Fruit fly (Drosophila melanogaster) whole organism, embryonic: ENCODE measurements around the gene vas.

ENCODE experiments used
- Antp ChIP-seq: fragments of 200-800 bp; sonication (Bioruptor generic); optimal IDR thresholded peaks from 3 replicates; lab custom pipeline; 2016; ENCODE audit warnings: missing biosample characterization, missing genetic modification characterization
- Awh ChIP-seq: fragments of 200-800 bp; sonication (Bioruptor generic); IDR thresholded peaks from 2 replicates; pipeline ENCODE4, ENCODE4 v1.3.6; 2022; ENCODE audit warnings: missing biosample characterization, missing genetic modification characterization
- BEAF-32 ChIP-seq: fragments of 200-800 bp; sonication (Bioruptor generic); optimal IDR thresholded peaks from 3 replicates; lab custom pipeline; 2017; ENCODE audit warnings: missing biosample characterization, missing genetic modification characterization, mild to moderate bottlenecking, moderate library complexity, missing genetic modification reagents
- Bdp1 ChIP-seq: fragments of 200-800 bp; sonication (Bioruptor generic); optimal IDR thresholded peaks from 3 replicates; lab custom pipeline; 2016; ENCODE audit warnings: missing biosample characterization, missing genetic modification characterization
- CG10543 ChIP-seq: fragments of 200-800 bp; sonication (Bioruptor generic); optimal IDR thresholded peaks from 3 replicates; lab custom pipeline; 2017; ENCODE audit warnings: missing biosample characterization, mild to moderate bottlenecking, missing genetic modification characterization, moderate library complexity
- CG12391 ChIP-seq: fragments of 200-800 bp; sonication (Bioruptor generic); optimal IDR thresholded peaks from 3 replicates; lab custom pipeline; 2018; ENCODE audit warnings: missing biosample characterization, mild to moderate bottlenecking, missing genetic modification characterization, moderate library complexity
- CG12942 ChIP-seq: fragments of 200-800 bp; sonication (Bioruptor generic); optimal IDR thresholded peaks from 3 replicates; lab custom pipeline; 2016; ENCODE audit warnings: missing biosample characterization, missing genetic modification characterization
- CG13296 ChIP-seq: fragments of 200-800 bp; sonication (Bioruptor generic); optimal IDR thresholded peaks from 3 replicates; lab custom pipeline; 2018; ENCODE audit warnings: missing biosample characterization, mild to moderate bottlenecking, missing genetic modification characterization
- CG13424 ChIP-seq: fragments of 200-800 bp; sonication (Bioruptor generic); optimal IDR thresholded peaks from 2 replicates; lab custom pipeline; 2019; ENCODE audit warnings: missing biosample characterization, mild to moderate bottlenecking, missing genetic modification characterization, moderate library complexity
- CG17612 ChIP-seq: fragments of 200-800 bp; sonication (Bioruptor generic); IDR thresholded peaks from 2 replicates; pipeline ENCODE4 v1.3.6; 2022; ENCODE audit warnings: missing biosample characterization, missing genetic modification characterization
- CG18011 ChIP-seq: fragments of 200-800 bp; sonication (Bioruptor generic); optimal IDR thresholded peaks from 2 replicates; lab custom pipeline; 2017; ENCODE audit warnings: missing biosample characterization, missing genetic modification characterization, mild to moderate bottlenecking, moderate library complexity, missing genotype
- CG18476 ChIP-seq: fragments of 200-800 bp; sonication (Bioruptor generic); optimal IDR thresholded peaks from 2 replicates; lab custom pipeline; 2016; ENCODE audit warnings: missing biosample characterization, mild to moderate bottlenecking, missing genetic modification characterization
- CG34224 ChIP-seq: fragments of 200-800 bp; sonication (Bioruptor generic); IDR thresholded peaks from 3 replicates; pipeline ENCODE4 v1.3.6; 2022; ENCODE audit warnings: missing biosample characterization, missing genetic modification characterization; ENCODE audit not compliant: partially characterized antibody
- CG4617 ChIP-seq: fragments of 200-800 bp; sonication (Bioruptor generic); optimal IDR thresholded peaks from 3 replicates; lab custom pipeline; 2016; ENCODE audit warnings: missing biosample characterization, missing genetic modification characterization, borderline replicate concordance
- CG4854 ChIP-seq: fragments of 200-800 bp; sonication (Bioruptor generic); optimal IDR thresholded peaks from 2 replicates; lab custom pipeline; 2016; ENCODE audit warnings: missing biosample characterization, missing genetic modification characterization, inconsistent platforms
- CG6272 ChIP-seq: fragments of 200-800 bp; sonication (Bioruptor generic); IDR thresholded peaks from 2 replicates; pipeline ENCODE4 v1.3.6; 2022; ENCODE audit warnings: missing biosample characterization, missing genetic modification characterization
- CG7745 ChIP-seq: fragments of 200-800 bp; sonication (Bioruptor generic); optimal IDR thresholded peaks from 2 replicates; lab custom pipeline; 2018; ENCODE audit warnings: missing biosample characterization, mild to moderate bottlenecking, missing genetic modification characterization, moderate library complexity
- CG7963 ChIP-seq: fragments of 200-800 bp; sonication (Bioruptor generic); IDR thresholded peaks from 3 replicates; pipeline ENCODE4 v1.3.6; 2022; ENCODE audit warnings: missing biosample characterization, missing genetic modification characterization; ENCODE audit not compliant: partially characterized antibody
- CG9609 ChIP-seq: fragments of 200-800 bp; sonication (Bioruptor generic); optimal IDR thresholded peaks from 3 replicates; lab custom pipeline; 2016; ENCODE audit warnings: missing biosample characterization, missing genetic modification characterization
- CG9932 ChIP-seq: fragments of 200-800 bp; sonication (Bioruptor generic); IDR thresholded peaks from 2 replicates; pipeline ENCODE4 v1.3.6; 2022; ENCODE audit warnings: missing biosample characterization, missing genetic modification characterization
- E2f2 ChIP-seq: fragments of 200-800 bp; sonication (Bioruptor generic); IDR thresholded peaks from 2 replicates; pipeline ENCODE4 v1.3.6; 2022; ENCODE audit warnings: missing biosample characterization, missing genetic modification characterization
- Ets65A ChIP-seq: fragments of 200-800 bp; sonication (Bioruptor generic); peaks from one replicate; lab custom pipeline; 2016; ENCODE audit warnings: missing biosample characterization, missing genetic modification characterization
- HLH54F ChIP-seq: fragments of 200-800 bp; sonication (Bioruptor generic); optimal IDR thresholded peaks from 3 replicates; lab custom pipeline; 2016; ENCODE audit warnings: missing biosample characterization, missing genetic modification characterization
- Max ChIP-seq: fragments of 200-800 bp; sonication (Bioruptor generic); optimal IDR thresholded peaks from 2 replicates; lab custom pipeline; 2016; ENCODE audit warnings: missing biosample characterization, mild to moderate bottlenecking, missing genetic modification characterization
- Mes4 ChIP-seq: fragments of 200-800 bp; sonication (Bioruptor generic); optimal IDR thresholded peaks from 2 replicates; lab custom pipeline; 2016; ENCODE audit warnings: missing biosample characterization, missing genetic modification characterization
- NC2β ChIP-seq: fragments of 200-800 bp; sonication (Bioruptor generic); optimal IDR thresholded peaks from 2 replicates; lab custom pipeline; 2016; ENCODE audit warnings: missing biosample characterization, missing genetic modification characterization
- Oaz ChIP-seq: fragments of 200-800 bp; sonication (Bioruptor generic); IDR thresholded peaks from 2 replicates; pipeline ENCODE4 v1.3.6; 2022; ENCODE audit warnings: missing biosample characterization, missing genetic modification characterization
- Rfx ChIP-seq: fragments of 200-800 bp; sonication (Bioruptor generic); IDR thresholded peaks from 2 replicates; pipeline ENCODE4 v1.3.6; 2022; ENCODE audit warnings: missing biosample characterization, missing genetic modification characterization
- Stat92E ChIP-seq, 3 experiments: fragments of >200 bp in 2 of 3; fragments of 200-800 bp in 1 of 3; sonication (Bioruptor generic) in 1 of 3; optimal IDR thresholded peaks; 2 replicates each; lab custom pipeline; 2017 to 2019; ENCODE audit warnings: missing biosample characterization in 3 of 3, missing genetic modification characterization in 3 of 3, mild to moderate bottlenecking in 1 of 3, moderate library complexity in 1 of 3
- Trl ChIP-seq, 3 experiments: fragments of >200 bp in 2 of 3; fragments of 200-800 bp in 1 of 3; sonication (Bioruptor generic) in 1 of 3; optimal IDR thresholded peaks; 2 replicates in 1 of 3; 3 replicates in 2 of 3; lab custom pipeline; 2016 to 2017; ENCODE audit warnings: missing biosample characterization in 1 of 3, missing genetic modification characterization in 1 of 3
- bab2 ChIP-seq: fragments of 200-800 bp; sonication (Bioruptor generic); optimal IDR thresholded peaks from 2 replicates; lab custom pipeline; 2016; ENCODE audit warnings: missing biosample characterization, missing genetic modification characterization
- chinmo ChIP-seq: fragments of 200-800 bp; sonication (Bioruptor generic); IDR thresholded peaks from 4 replicates; pipeline ENCODE4 v1.3.6; 2022; ENCODE audit warnings: missing biosample characterization, missing genetic modification characterization; ENCODE audit not compliant: partially characterized antibody
- dan ChIP-seq: fragments of 200-800 bp; sonication (Bioruptor generic); IDR thresholded peaks from 2 replicates; pipeline ENCODE4 v1.3.6; 2022; ENCODE audit warnings: missing biosample characterization, missing genetic modification characterization
- gro ChIP-seq: fragments of 200-800 bp; sonication (Bioruptor generic); optimal IDR thresholded peaks from 2 replicates; lab custom pipeline; 2016; ENCODE audit warnings: missing biosample characterization, missing genetic modification characterization
- klu ChIP-seq: fragments of 200-800 bp; sonication (Bioruptor generic); IDR thresholded peaks from 2 replicates; pipeline ENCODE4 v1.3.6; 2022; ENCODE audit warnings: missing biosample characterization, missing genetic modification characterization
- kni ChIP-seq: fragments of 200-800 bp; sonication (Bioruptor generic); optimal IDR thresholded peaks from 3 replicates; lab custom pipeline; 2017; ENCODE audit warnings: mild to moderate bottlenecking, missing biosample characterization, missing genetic modification reagents, missing genetic modification characterization
- lola ChIP-seq, 3 experiments: fragments of >200 bp in 2 of 3; fragments of 200-800 bp in 1 of 3; sonication (Bioruptor generic) in 1 of 3; optimal IDR thresholded peaks; 2 replicates each; lab custom pipeline; 2017 to 2019; ENCODE audit warnings: missing biosample characterization in 3 of 3, missing genetic modification characterization in 3 of 3, mild to moderate bottlenecking in 1 of 3, moderate library complexity in 1 of 3
- luna ChIP-seq: fragments of 200-800 bp; sonication (Bioruptor generic); optimal IDR thresholded peaks from 2 replicates; lab custom pipeline; 2016; ENCODE audit warnings: missing biosample characterization, missing genetic modification characterization
- mam ChIP-seq: fragments of 200-800 bp; sonication (Bioruptor generic); optimal IDR thresholded peaks from 3 replicates; lab custom pipeline; 2016; ENCODE audit warnings: missing biosample characterization, missing genetic modification characterization
- nom ChIP-seq: fragments of 200-800 bp; sonication (Bioruptor generic); optimal IDR thresholded peaks from 2 replicates; lab custom pipeline; 2017; ENCODE audit warnings: missing biosample characterization, missing genetic modification characterization, mild to moderate bottlenecking, moderate library complexity, missing genetic modification reagents
- oc ChIP-seq: fragments of 200-800 bp; sonication (Bioruptor generic); optimal IDR thresholded peaks from 2 replicates; lab custom pipeline; 2018; ENCODE audit warnings: missing biosample characterization, mild to moderate bottlenecking, missing genetic modification characterization, moderate library complexity
- pb ChIP-seq: fragments of 200-800 bp; sonication (Bioruptor generic); optimal IDR thresholded peaks from 3 replicates; lab custom pipeline; 2016; ENCODE audit warnings: missing biosample characterization, missing genetic modification characterization
- peb ChIP-seq: fragments of 200-800 bp; sonication (Bioruptor generic); IDR thresholded peaks from 2 replicates; pipeline ENCODE4 v1.3.6; 2022; ENCODE audit warnings: missing biosample characterization, missing genetic modification characterization
- prd ChIP-seq, 3 experiments: fragments of >200 bp in 2 of 3; fragments of 200-800 bp in 1 of 3; sonication (Bioruptor generic) in 1 of 3; optimal IDR thresholded peaks in 2 of 3; IDR thresholded peaks in 1 of 3; 2 replicates in 2 of 3; 3 replicates in 1 of 3; pipeline versions ENCODE4 v1.3.6 to Lab custom; 2017 to 2022; ENCODE audit warnings: missing biosample characterization in 1 of 3, missing genetic modification characterization in 1 of 3
- ranshi ChIP-seq: fragments of 200-800 bp; sonication (Bioruptor generic); IDR thresholded peaks from 2 replicates; pipeline ENCODE4 v1.3.6; 2022; ENCODE audit warnings: missing biosample characterization, missing genetic modification characterization
- schlank ChIP-seq: fragments of 200-800 bp; sonication (Bioruptor generic); optimal IDR thresholded peaks from 2 replicates; lab custom pipeline; 2018; ENCODE audit warnings: missing biosample characterization, mild to moderate bottlenecking, missing genetic modification characterization
- twi ChIP-seq: fragments of 200-800 bp; optimal IDR thresholded peaks from 2 replicates; lab custom pipeline; 2019; ENCODE audit warnings: missing biosample characterization, mild to moderate bottlenecking, missing genetic modification characterization, moderate library complexity
- wdn ChIP-seq: fragments of 200-800 bp; sonication (Bioruptor generic); IDR thresholded peaks from 2 replicates; pipeline ENCODE4 v1.3.6; 2022; ENCODE audit warnings: missing biosample characterization, missing genetic modification characterization
- z ChIP-seq: fragments of 200-800 bp; sonication (Bioruptor generic); IDR thresholded peaks from 3 replicates; pipeline ENCODE4 v1.3.6; 2022; ENCODE audit warnings: missing biosample characterization, missing genetic modification characterization

vas gene

dm6 chr2L:15061368-15061767, at the start of gene vas, which contains the start of gene solo (continued):
- TF ChIP-seq Ets65A (GFP tag; lab: Kevin White, UChicago) (no peak), Mes4 (GFP tag; lab: Kevin White, UChicago) (no peak), CG18476 (GFP tag; lab: Kevin White, UChicago) (peak; percentile 45), CG4617 (GFP tag; lab: Kevin White, UChicago) (no peak), chinmo (GFP tag; lab: Robert Waterston, UW) (0 out of 4 replicates have a peak, but pooled peaks have one; percentile 9), kni (GFP tag; lab: Kevin White, UChicago) (no peak), nom (GFP tag; lab: Kevin White, UChicago) (no peak), peb (GFP tag; lab: Robert Waterston, UW) (no peak), E2f2 (GFP tag; lab: Robert Waterston, UW) (peak; percentile 30), Oaz (GFP tag; lab: Robert Waterston, UW) (0 out of 2 replicates have a peak, but pooled peaks have one; percentile 38), CG7963 (GFP tag; lab: Robert Waterston, UW) (no peak), gro (GFP tag; lab: Kevin White, UChicago) (no peak), CG7745 (no peak), Bdp1 (GFP tag; lab: Kevin White, UChicago) (no peak), CG6272 (GFP tag; lab: Robert Waterston, UW) (no peak), bab2 (GFP tag; lab: Kevin White, UChicago) (no peak), BEAF-32 (peak; percentile 61), CG10543 (GFP tag; lab: Kevin White, UChicago) (peak; percentile 32), prd (optimal IDR thresholded peaks at IDR 0.05; lab: Kevin White, UChicago) (no peak), prd (GFP tag; IDR thresholded peaks at IDR 0.05; lab: Robert Waterston, UW) (peak; percentile 47; the same call in 2 of the 3 replicates), CG13424 (tag; lab: Kevin White, UChicago) (peak; percentile 66), CG4854 (peak; percentile 24), CG9609 (GFP tag; lab: Kevin White, UChicago) (no peak), twi (peak; percentile 48), lola (GFP tag; optimal IDR thresholded peaks at IDR 0.05; lab: Kevin White, UChicago) (peak in 2 of 3 experiments; percentile 58 to 90), mam (GFP tag; lab: Kevin White, UChicago) (peak; percentile 42), Awh (GFP tag; lab: Robert Waterston, UW) (no peak), CG12942 (peak; percentile 21), Trl (optimal IDR thresholded peaks at IDR 0.05; lab: Kevin White, UChicago) (no peak), Trl (GFP tag; optimal IDR thresholded peaks at IDR 0.05; lab: Kevin White, UChicago) (no peak), ranshi (0 out of 2 replicates have a peak, but pooled peaks have one; percentile 25), CG18011 (GFP tag; lab: Kevin White, UChicago) (no peak), oc (tag; lab: Kevin White, UChicago) (no peak), Rfx (GFP tag; lab: Robert Waterston, UW) (peak; percentile 60; the same call in 1 of the 2 replicates), CG34224 (no peak), Stat92E (GFP tag; optimal IDR thresholded peaks at IDR 0.05; lab: Kevin White, UChicago) (peak in 1 of 3 experiments; percentile 87), NC2β (no peak), luna (GFP tag; lab: Kevin White, UChicago) (no peak), dan (GFP tag; lab: Robert Waterston, UW) (no peak), CG17612 (GFP tag; lab: Robert Waterston, UW) (no peak), schlank (tag; lab: Kevin White, UChicago) (no peak), wdn (GFP tag; lab: Robert Waterston, UW) (no peak; the same call in 1 of the 2 replicates), CG13296 (GFP tag; lab: Kevin White, UChicago) (peak; percentile 12), klu (no peak), Max (no peak), Antp (GFP tag; lab: Kevin White, UChicago) (no peak), CG12391 (tag; lab: Kevin White, UChicago) (peak; percentile 83), z (GFP tag; lab: Robert Waterston, UW) (no peak), HLH54F (GFP tag; lab: Kevin White, UChicago) (no peak), pb (GFP tag; lab: Kevin White, UChicago) (no peak), CG9932 (peak; percentile 72)
